Fruit fly (Drosophila melanogaster) whole organism, embryonic: ENCODE results near the gene CG34353.

Experiments
- Bgb ChIP-seq: fragments of 200-800 bp; sonication (Bioruptor generic); IDR thresholded peaks from 2 replicates; pipeline ENCODE4 v1.3.6; 2022; ENCODE audit warnings: missing biosample characterization, missing genetic modification characterization; ENCODE audit not compliant: partially characterized antibody
- CG1024 ChIP-seq: fragments of 200-800 bp; sonication (Bioruptor generic); IDR thresholded peaks from 2 replicates; pipeline ENCODE4 v1.3.6; 2022; ENCODE audit warnings: missing biosample characterization, missing genetic modification characterization
- CG10543 ChIP-seq: fragments of 200-800 bp; sonication (Bioruptor generic); optimal IDR thresholded peaks from 3 replicates; lab custom pipeline; 2017; ENCODE audit warnings: missing biosample characterization, mild to moderate bottlenecking, missing genetic modification characterization, moderate library complexity
- CG11695 ChIP-seq: fragments of 200-800 bp; sonication (Bioruptor generic); IDR thresholded peaks from 3 replicates; pipeline ENCODE4 v1.3.6; 2022; ENCODE audit warnings: missing biosample characterization, missing genetic modification characterization
- CG12236 ChIP-seq: fragments of 200-800 bp; sonication (Bioruptor generic); optimal IDR thresholded peaks from 2 replicates; lab custom pipeline; 2016; ENCODE audit warnings: missing biosample characterization, missing genetic modification characterization
- CG12299 ChIP-seq: fragments of 200-800 bp; sonication (Bioruptor generic); optimal IDR thresholded peaks from 2 replicates; lab custom pipeline; 2018; ENCODE audit warnings: missing biosample characterization, mild to moderate bottlenecking, missing genetic modification characterization
- CG12744 ChIP-seq: fragments of 200-800 bp; sonication (Bioruptor generic); optimal IDR thresholded peaks from 2 replicates; lab custom pipeline; 2016; ENCODE audit warnings: missing biosample characterization, missing genetic modification characterization
- CG14710 ChIP-seq: fragments of 200-800 bp; sonication (Bioruptor generic); optimal IDR thresholded peaks from 3 replicates; lab custom pipeline; 2019; ENCODE audit warnings: missing biosample characterization, mild to moderate bottlenecking, missing genetic modification characterization, moderate library complexity
- CG17328 ChIP-seq: fragments of 200-800 bp; sonication (Bioruptor generic); IDR thresholded peaks from 2 replicates; pipeline ENCODE4 v1.3.6; 2022; ENCODE audit warnings: missing biosample characterization, missing genetic modification characterization
- CG18619 ChIP-seq: fragments of 200-800 bp; sonication (Bioruptor generic); optimal IDR thresholded peaks from 3 replicates; lab custom pipeline; 2017; ENCODE audit warnings: missing biosample characterization, mild to moderate bottlenecking, missing genetic modification characterization
- CG2120 ChIP-seq: fragments of 200-800 bp; sonication (Bioruptor generic); optimal IDR thresholded peaks from 3 replicates; lab custom pipeline; 2016; ENCODE audit warnings: missing biosample characterization, missing genetic modification characterization
- CG31388 ChIP-seq: fragments of 200-800 bp; sonication (Bioruptor generic); optimal IDR thresholded peaks from 2 replicates; lab custom pipeline; 2016; ENCODE audit warnings: missing biosample characterization, missing genetic modification characterization
- CG4730 ChIP-seq: fragments of 200-800 bp; sonication (Bioruptor generic); IDR thresholded peaks from 2 replicates; pipeline ENCODE4 v1.3.6; 2022; ENCODE audit warnings: missing biosample characterization, missing genetic modification characterization
- CG4854 ChIP-seq: fragments of 200-800 bp; sonication (Bioruptor generic); optimal IDR thresholded peaks from 2 replicates; lab custom pipeline; 2016; ENCODE audit warnings: missing biosample characterization, missing genetic modification characterization, inconsistent platforms
- CG6689 ChIP-seq: fragments of 200-800 bp; sonication (Bioruptor generic); IDR thresholded peaks from 2 replicates; pipeline ENCODE4 v1.3.6; 2022; ENCODE audit warnings: missing biosample characterization, missing genetic modification characterization
- CG6791 ChIP-seq: fragments of 200-800 bp; sonication (Bioruptor generic); IDR thresholded peaks from 3 replicates; pipeline ENCODE4 v1.3.6; 2022; ENCODE audit warnings: missing biosample characterization, missing genetic modification characterization; ENCODE audit not compliant: partially characterized antibody
- CG7556 ChIP-seq: fragments of 200-800 bp; sonication (Bioruptor generic); optimal IDR thresholded peaks from 2 replicates; lab custom pipeline; 2017; ENCODE audit warnings: missing biosample characterization, mild to moderate bottlenecking, missing genetic modification characterization
- CG8281 ChIP-seq: fragments of 200-800 bp; sonication (Bioruptor generic); optimal IDR thresholded peaks from 2 replicates; lab custom pipeline; 2018; ENCODE audit warnings: missing biosample characterization, mild to moderate bottlenecking, missing genetic modification characterization, moderate library complexity
- CG9609 ChIP-seq: fragments of 200-800 bp; sonication (Bioruptor generic); optimal IDR thresholded peaks from 3 replicates; lab custom pipeline; 2016; ENCODE audit warnings: missing biosample characterization, missing genetic modification characterization
- Chrac-16 ChIP-seq: fragments of 200-800 bp; sonication (Bioruptor generic); optimal IDR thresholded peaks from 3 replicates; lab custom pipeline; 2016; ENCODE audit warnings: missing biosample characterization, missing genetic modification characterization
- Dad ChIP-seq: fragments of 200-800 bp; sonication (Bioruptor generic); optimal IDR thresholded peaks from 3 replicates; lab custom pipeline; 2016; ENCODE audit warnings: missing biosample characterization, missing genetic modification characterization
- Dip3 ChIP-seq: fragments of 200-800 bp; sonication (Bioruptor generic); optimal IDR thresholded peaks from 3 replicates; lab custom pipeline; 2016; ENCODE audit warnings: missing biosample characterization, missing genetic modification characterization
- E2f2 ChIP-seq: fragments of 200-800 bp; sonication (Bioruptor generic); IDR thresholded peaks from 2 replicates; pipeline ENCODE4 v1.3.6; 2022; ENCODE audit warnings: missing biosample characterization, missing genetic modification characterization
- GATAe ChIP-seq: fragments of 200-800 bp; sonication (Bioruptor generic); conservative IDR thresholded peaks from 2 replicates; pipeline ENCODE4 v1.3.6; 2022; ENCODE audit warnings: missing biosample characterization, missing genetic modification characterization
- Hand ChIP-seq: fragments of 200-800 bp; sonication (Bioruptor generic); optimal IDR thresholded peaks from 2 replicates; lab custom pipeline; 2017; ENCODE audit warnings: mild to moderate bottlenecking, missing biosample characterization, missing genetic modification reagents, missing genetic modification characterization
- Hr3 ChIP-seq: fragments of 200-800 bp; sonication (Bioruptor generic); optimal IDR thresholded peaks from 3 replicates; lab custom pipeline; 2016; ENCODE audit warnings: missing biosample characterization, missing genetic modification characterization
- Kr ChIP-seq: fragments of 200-800 bp; sonication (Bioruptor generic); optimal IDR thresholded peaks from 2 replicates; lab custom pipeline; 2017; ENCODE audit warnings: missing biosample characterization, mild to moderate bottlenecking, missing genetic modification characterization
- Lim3 ChIP-seq: fragments of 200-800 bp; sonication (Bioruptor generic); IDR thresholded peaks from 2 replicates; pipeline ENCODE4 v1.3.6; 2022; ENCODE audit warnings: missing biosample characterization, missing genetic modification characterization
- NC2α ChIP-seq: fragments of 200-800 bp; sonication (Bioruptor generic); optimal IDR thresholded peaks from 2 replicates; lab custom pipeline; 2016; ENCODE audit warnings: missing biosample characterization, missing genetic modification characterization
- Neu2 ChIP-seq: fragments of 200-800 bp; sonication (Bioruptor generic); optimal IDR thresholded peaks from 3 replicates; lab custom pipeline; 2016; ENCODE audit warnings: missing biosample characterization, missing genetic modification characterization, borderline replicate concordance
- Oaz ChIP-seq: fragments of 200-800 bp; sonication (Bioruptor generic); IDR thresholded peaks from 2 replicates; pipeline ENCODE4 v1.3.6; 2022; ENCODE audit warnings: missing biosample characterization, missing genetic modification characterization
- Rfx ChIP-seq: fragments of 200-800 bp; sonication (Bioruptor generic); IDR thresholded peaks from 2 replicates; pipeline ENCODE4 v1.3.6; 2022; ENCODE audit warnings: missing biosample characterization, missing genetic modification characterization
- al ChIP-seq: fragments of 200-800 bp; sonication (Bioruptor generic); IDR thresholded peaks from 2 replicates; pipeline ENCODE4 v1.3.6; 2022; ENCODE audit warnings: missing biosample characterization, missing genetic modification characterization
- amos ChIP-seq: fragments of 200-800 bp; sonication (Bioruptor generic); IDR thresholded peaks from 2 replicates; pipeline ENCODE4 v1.3.6; 2022; ENCODE audit warnings: missing biosample characterization, missing genetic modification characterization; ENCODE audit not compliant: partially characterized antibody
- br ChIP-seq: fragments of >200 bp; optimal IDR thresholded peaks from 2 replicates; lab custom pipeline; 2017
- gfzf ChIP-seq: fragments of 200-800 bp; sonication (Bioruptor generic); optimal IDR thresholded peaks from 2 replicates; lab custom pipeline; 2016; ENCODE audit warnings: missing biosample characterization, mild to moderate bottlenecking, missing genetic modification characterization, moderate library complexity
- gsb ChIP-seq: fragments of 200-800 bp; sonication (Bioruptor generic); IDR thresholded peaks from 2 replicates; pipeline ENCODE4 v1.3.6; 2022; ENCODE audit warnings: missing biosample characterization, missing genetic modification characterization
- gt ChIP-seq: fragments of 200-800 bp; sonication (Bioruptor generic); IDR thresholded peaks from 2 replicates; pipeline ENCODE4 v1.3.6; 2022; ENCODE audit warnings: missing biosample characterization, missing genetic modification characterization
- her ChIP-seq: fragments of 200-800 bp; sonication (Bioruptor generic); optimal IDR thresholded peaks from 2 replicates; lab custom pipeline; 2016; ENCODE audit warnings: missing biosample characterization, missing genetic modification characterization
- jumu ChIP-seq: fragments of 200-800 bp; sonication (Bioruptor generic); optimal IDR thresholded peaks from 3 replicates; lab custom pipeline; 2016; ENCODE audit warnings: missing biosample characterization, missing genetic modification characterization
- lbe ChIP-seq: fragments of 200-800 bp; sonication (Bioruptor generic); optimal IDR thresholded peaks from 2 replicates; lab custom pipeline; 2016; ENCODE audit warnings: missing biosample characterization, mild to moderate bottlenecking, missing genetic modification characterization
- mld ChIP-seq: fragments of 200-800 bp; sonication (Bioruptor generic); IDR thresholded peaks from 3 replicates; pipeline ENCODE4 v1.3.6; 2022; ENCODE audit warnings: missing biosample characterization, missing genetic modification characterization; ENCODE audit not compliant: partially characterized antibody
- nerfin-2 ChIP-seq: fragments of 200-800 bp; sonication (Bioruptor generic); IDR thresholded peaks from 2 replicates; pipeline ENCODE4 v1.3.6; 2022; ENCODE audit warnings: missing biosample characterization, missing genetic modification characterization; ENCODE audit not compliant: partially characterized antibody
- otp ChIP-seq: fragments of 200-800 bp; sonication (Bioruptor generic); IDR thresholded peaks from 3 replicates; pipeline ENCODE4, ENCODE4 v1.3.6; 2022; ENCODE audit warnings: missing biosample characterization, missing genetic modification characterization
- salm ChIP-seq: fragments of 200-800 bp; sonication (Bioruptor generic); optimal IDR thresholded peaks from 2 replicates; lab custom pipeline; 2018; ENCODE audit warnings: missing biosample characterization, mild to moderate bottlenecking, missing genetic modification characterization
- schlank ChIP-seq: fragments of 200-800 bp; sonication (Bioruptor generic); optimal IDR thresholded peaks from 2 replicates; lab custom pipeline; 2018; ENCODE audit warnings: missing biosample characterization, mild to moderate bottlenecking, missing genetic modification characterization
- sqz ChIP-seq: fragments of 200-800 bp; sonication (Bioruptor generic); optimal IDR thresholded peaks from 3 replicates; lab custom pipeline; 2018; ENCODE audit warnings: missing biosample characterization, mild to moderate bottlenecking, missing genetic modification characterization
- twi ChIP-seq: fragments of 200-800 bp; optimal IDR thresholded peaks from 2 replicates; lab custom pipeline; 2019; ENCODE audit warnings: missing biosample characterization, mild to moderate bottlenecking, missing genetic modification characterization, moderate library complexity
- tx ChIP-seq: fragments of 200-800 bp; sonication (Bioruptor generic); optimal IDR thresholded peaks from 2 replicates; lab custom pipeline; 2016; ENCODE audit warnings: missing biosample characterization, missing genetic modification characterization
- vfl ChIP-seq: fragments of 200-800 bp; sonication (Bioruptor generic); optimal IDR thresholded peaks from 2 replicates; lab custom pipeline; 2016; ENCODE audit warnings: missing biosample characterization, missing genetic modification characterization
- wdn ChIP-seq: fragments of 200-800 bp; sonication (Bioruptor generic); IDR thresholded peaks from 2 replicates; pipeline ENCODE4 v1.3.6; 2022; ENCODE audit warnings: missing biosample characterization, missing genetic modification characterization

The CG34353 gene

DNA sequence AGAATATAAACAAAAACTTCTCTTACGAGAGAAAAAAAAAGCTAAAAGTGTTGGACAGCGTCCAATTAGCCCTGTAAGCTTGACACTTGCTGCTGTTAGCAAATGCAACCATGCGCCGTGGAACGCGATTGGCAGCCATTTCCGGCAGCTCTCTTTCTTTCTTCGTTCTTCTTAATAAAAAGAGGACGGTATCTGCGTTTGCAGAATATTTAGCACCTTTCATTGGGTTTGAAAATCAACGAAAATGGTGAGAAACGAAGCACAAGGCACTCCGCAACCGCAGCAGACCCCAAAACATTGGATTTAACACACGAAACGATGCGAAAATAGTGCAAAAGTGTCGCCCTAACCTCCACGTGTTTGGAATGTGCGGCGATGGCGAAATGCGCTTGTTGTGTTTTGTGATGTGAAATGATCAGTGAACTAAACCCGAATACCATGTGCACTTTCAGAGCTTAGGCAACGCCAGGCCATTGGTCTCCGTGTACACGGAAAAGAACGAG, 17.1 kb upstream of the CG34353 start, which contains the start of gene RpL4 (continued):
- TF ChIP-seq CG1024 (peak; percentile 83), sqz (GFP tag; lab: Kevin White, UChicago) (peak; percentile 90), vfl (GFP tag; lab: Kevin White, UChicago) (no peak), Rfx (peak; percentile 91), jumu (GFP tag; lab: Kevin White, UChicago) (no peak), Bgb (peak; percentile 43), CG8281 (peak; percentile 62), CG6689 (GFP tag; lab: Robert Waterston, UW) (peak; percentile 52), tx (GFP tag; lab: Kevin White, UChicago) (peak; percentile 40), wdn (GFP tag; lab: Robert Waterston, UW) (peak; percentile 41; the same call in 1 of the 2 replicates), CG12299 (peak; percentile 54), CG7556 (GFP tag; lab: Kevin White, UChicago) (peak; percentile 67), NC2α (peak; percentile 74), gfzf (GFP tag; lab: Kevin White, UChicago) (peak; percentile 4), CG31388 (GFP tag; lab: Kevin White, UChicago) (peak; percentile 9), Hr3 (GFP tag; lab: Kevin White, UChicago) (peak; percentile 61), twi (tag; lab: Kevin White, UChicago) (peak; percentile 51), GATAe (no peak; the same call in 1 of the 2 replicates), br (lab: Kevin White, UChicago) (no peak), gsb (peak; percentile 51; the same call in 1 of the 2 replicates), al (GFP tag; lab: Robert Waterston, UW) (peak; percentile 61), CG4730 (GFP tag; lab: Robert Waterston, UW) (peak; percentile 57; the same call in 1 of the 2 replicates), CG2120 (GFP tag; lab: Kevin White, UChicago) (peak; percentile 58), CG6791 (GFP tag; lab: Robert Waterston, UW) (no peak), Dad (GFP tag; lab: Kevin White, UChicago) (peak; percentile 85), CG18619 (GFP tag; lab: Kevin White, UChicago) (peak; percentile 93), her (peak; percentile 68), Neu2 (no peak), CG4854 (GFP tag; lab: Kevin White, UChicago) (peak; percentile 78), gt (GFP tag; lab: Robert Waterston, UW) (no peak), Oaz (GFP tag; lab: Robert Waterston, UW) (peak; percentile 69), mld (0 out of 3 replicates have a peak, but pooled peaks have one; percentile 42), CG12744 (GFP tag; lab: Kevin White, UChicago) (peak; percentile 78), amos (GFP tag; lab: Robert Waterston, UW) (no peak), lbe (GFP tag; lab: Kevin White, UChicago) (peak; percentile 51), salm (tag; lab: Kevin White, UChicago) (peak; percentile 76), CG9609 (GFP tag; lab: Kevin White, UChicago) (peak; percentile 75), CG14710 (peak; percentile 76), Chrac-16 (GFP tag; lab: Kevin White, UChicago) (peak; percentile 53), E2f2 (GFP tag; lab: Robert Waterston, UW) (peak; percentile 51), nerfin-2 (GFP tag; lab: Robert Waterston, UW) (no peak), CG11695 (GFP tag; lab: Robert Waterston, UW) (peak; percentile 70), CG10543 (peak; percentile 93), otp (GFP tag; lab: Robert Waterston, UW) (peak; percentile 93), Kr (peak; percentile 57), Dip3 (GFP tag; lab: Kevin White, UChicago) (peak; percentile 60), CG12236 (peak; percentile 60), CG17328 (GFP tag; lab: Robert Waterston, UW) (peak; percentile 91), Lim3 (no peak), Hand (GFP tag; lab: Kevin White, UChicago) (peak; percentile 80), schlank (peak; percentile 88)
